Fruit fly (Drosophila melanogaster): Measurements from ENCODE around the gene CG12883.

The CG12883 gene

DNA sequence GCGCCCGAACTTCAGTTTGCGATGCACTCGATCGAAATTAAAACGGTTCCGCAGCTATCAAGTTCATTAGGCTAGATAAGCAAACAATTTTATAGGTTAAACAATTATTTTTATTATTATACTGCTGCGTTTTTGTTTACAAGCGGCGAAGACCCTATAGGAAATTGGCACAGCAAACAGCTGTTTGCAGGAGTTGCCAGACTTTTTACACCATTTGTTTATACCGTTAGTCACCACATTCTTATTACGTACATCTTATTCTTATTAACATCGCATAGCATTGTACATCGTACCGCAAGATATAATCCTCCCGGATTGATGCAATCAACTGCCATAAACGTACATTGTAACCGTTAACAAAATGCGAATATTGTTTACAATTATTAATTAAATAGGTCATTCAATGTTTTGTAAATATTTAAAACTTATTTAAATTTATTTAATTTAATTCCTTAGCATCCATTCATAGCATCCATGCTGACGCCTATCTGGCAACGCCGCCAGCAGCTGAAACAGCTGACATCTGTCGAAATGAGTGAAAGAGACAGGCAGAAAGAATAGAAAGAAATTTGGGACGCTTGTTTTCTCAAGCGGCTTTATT, 27.6 kb downstream of the CG12883 start, which contains the start of the genes CROT and CG12877 (continued):
- TF ChIP-seq row (GFP tag; IDR thresholded peaks at IDR 0.05) (peak; percentile 88), bbx (GFP tag; IDR thresholded peaks at IDR 0.05; ENCODE audit: partially characterized antibody) (no peak), Deaf1 (tag; optimal IDR thresholded peaks at IDR 0.05) (peak; percentile 27), gem (tag; optimal IDR thresholded peaks at IDR 0.05) (peak; percentile 88), lbe (GFP tag; optimal IDR thresholded peaks at IDR 0.05) (peak; percentile 71), GATAe (GFP tag; conservative IDR thresholded peaks at IDR 0.05) (no peak), Tbp (GFP tag; optimal IDR thresholded peaks at IDR 0.05) (no peak), gsb-n (tag; optimal IDR thresholded peaks at IDR 0.05) (peak; percentile 77), chif (GFP tag; optimal IDR thresholded peaks at IDR 0.05) (peak; percentile 16 to 51), CG10959 (GFP tag; IDR thresholded peaks at IDR 0.05) (peak; percentile 33; the same call in 1 of the 2 replicates), CG4404 (GFP tag; IDR thresholded peaks at IDR 0.05) (peak; percentile 75), pros (GFP tag; optimal IDR thresholded peaks at IDR 0.05) (no peak), zf30C (GFP tag; optimal IDR thresholded peaks at IDR 0.05) (no peak), caup (GFP tag; optimal IDR thresholded peaks at IDR 0.05; ENCODE audit: severe bottlenecking) (peak; percentile 58), CG13424 (tag; optimal IDR thresholded peaks at IDR 0.05) (peak; percentile 91), PHDP (tag; optimal IDR thresholded peaks at IDR 0.05) (peak; percentile 80), HLH54F (GFP tag; optimal IDR thresholded peaks at IDR 0.05) (peak; percentile 71), emc (GFP tag; optimal IDR thresholded peaks at IDR 0.05) (no peak), knrl (GFP tag; IDR thresholded peaks at IDR 0.05; ENCODE audit: partially characterized antibody) (peak; percentile 23; the same call in 1 of the 3 replicates), tx (GFP tag; optimal IDR thresholded peaks at IDR 0.05) (no peak), eyg (GFP tag; optimal IDR thresholded peaks at IDR 0.05) (no peak), ATbp (GFP tag; optimal IDR thresholded peaks at IDR 0.05) (peak; percentile 69), aop (GFP tag; IDR thresholded peaks at IDR 0.05) (no peak), Meics (GFP tag; optimal IDR thresholded peaks at IDR 0.05) (peak; percentile 73), CG14050 (GFP tag; IDR thresholded peaks at IDR 0.05) (peak; percentile 42; the same call in 1 of the 3 replicates), CG30020 (tag; optimal IDR thresholded peaks at IDR 0.05) (peak; percentile 75), CG3838 (GFP tag; optimal IDR thresholded peaks at IDR 0.05) (peak; percentile 25), cwo (GFP tag; optimal IDR thresholded peaks at IDR 0.05) (peak; percentile 46), H15 (GFP tag; IDR thresholded peaks at IDR 0.05) (peak; percentile 63; the same call in 2 of the 3 replicates), CG8765 (GFP tag; IDR thresholded peaks at IDR 0.05) (peak; percentile 48; the same call in 1 of the 2 replicates), CG34376 (GFP tag; optimal IDR thresholded peaks at IDR 0.05) (peak; percentile 58), Usf (GFP tag; optimal IDR thresholded peaks at IDR 0.05) (peak; percentile 74), CG10565 (GFP tag; optimal IDR thresholded peaks at IDR 0.05) (no peak), CG7963 (GFP tag; IDR thresholded peaks at IDR 0.05; ENCODE audit: partially characterized antibody) (no peak), CG4424 (GFP tag; optimal IDR thresholded peaks at IDR 0.05) (peak; percentile 73), ash1 (GFP tag; optimal IDR thresholded peaks at IDR 0.05) (no peak), CkIIα-i1 (GFP tag; IDR thresholded peaks at IDR 0.05) (no peak), CG11560 (tag; IDR thresholded peaks at IDR 0.05) (peak; percentile 33; the same call in 2 of the 3 replicates), tgo (GFP tag; IDR thresholded peaks at IDR 0.05) (peak; percentile 69), yki (optimal IDR thresholded peaks at IDR 0.05) (no peak), Mrtf (GFP tag; IDR thresholded peaks at IDR 0.05) (peak; percentile 59; the same call in 2 of the 3 replicates), CG31224 (GFP tag; IDR thresholded peaks at IDR 0.05) (peak; percentile 66), CG14860 (GFP tag; IDR thresholded peaks at IDR 0.05; ENCODE audit: partially characterized antibody) (no peak), MBD-R2 (GFP tag; IDR thresholded peaks at IDR 0.05) (peak; percentile 86), CG31388 (GFP tag; optimal IDR thresholded peaks at IDR 0.05) (no peak), CG5953 (GFP tag; IDR thresholded peaks at IDR 0.05) (peak; percentile 44), CG31365 (tag; optimal IDR thresholded peaks at IDR 0.05) (no peak), Six4 (GFP tag; optimal IDR thresholded peaks at IDR 0.05) (peak; percentile 60), Ptx1 (GFP tag; IDR thresholded peaks at IDR 0.05) (peak; percentile 88), MTF-1 (GFP tag; optimal IDR thresholded peaks at IDR 0.05; ENCODE audit: borderline replicate concordance) (no peak)

Data from whole organism, embryonic.